Worm (Caenorhabditis elegans) whole organism, early embryonic: ENCODE results near the gene msp-142.

Source experiments
- B0310.2 ChIP-seq: sonication (generic microtip); optimal IDR thresholded peaks from 2 replicates; lab custom pipeline; 2016; ENCODE audit warnings: mild to moderate bottlenecking, missing genetic modification characterization, missing compliant biosample characterization
- ama-1 ChIP-seq: fragments of 150-350 bp; optimal IDR thresholded peaks from 2 replicates; lab custom pipeline; 2014
- ceh-13 ChIP-seq: fragments of 200-800 bp; sonication (Bioruptor generic); optimal IDR thresholded peaks from 2 replicates; lab custom pipeline; 2018; ENCODE audit warnings: mild to moderate bottlenecking, missing genetic modification characterization, missing compliant biosample characterization
- ets-7 ChIP-seq: sonication (generic microtip); optimal IDR thresholded peaks from 2 replicates; lab custom pipeline; 2016; ENCODE audit warnings: missing genotype, missing genetic modification characterization, missing compliant biosample characterization
- flt-1 ChIP-seq: fragments of 200-800 bp; sonication (Bioruptor generic); IDR thresholded peaks from 2 replicates; pipeline ENCODE4 v1.3.6; 2022; ENCODE audit warnings: missing genetic modification characterization, missing compliant biosample characterization
- hmg-4 ChIP-seq: fragments of 200-800 bp; sonication (Bioruptor generic); optimal IDR thresholded peaks from 2 replicates; lab custom pipeline; 2018; ENCODE audit warnings: mild to moderate bottlenecking, missing genetic modification characterization, missing compliant biosample characterization
- hnd-1 ChIP-seq: sonication (generic microtip); optimal IDR thresholded peaks from 2 replicates; lab custom pipeline; 2016; ENCODE audit warnings: missing genetic modification characterization, missing compliant biosample characterization
- scrt-1 ChIP-seq: fragments of 200-800 bp; sonication (Bioruptor generic); IDR thresholded peaks from 2 replicates; pipeline ENCODE4 v1.3.6; 2022; ENCODE audit warnings: missing genetic modification characterization, missing compliant biosample characterization
- tbx-37 ChIP-seq: fragments of 200-800 bp; sonication (Bioruptor generic); conservative IDR thresholded peaks from 2 replicates; pipeline ENCODE4 v1.3.6; 2022; ENCODE audit warnings: missing genetic modification reagents, missing genetic modification characterization, missing compliant biosample characterization

ce11 chrII:5797348-5797977, at the start of gene msp-142, which contains the start of gene msp-63:
- TF ChIP-seq ets-7 (no peak), scrt-1 (GFP tag; lab: Robert Waterston, UW) (no peak), tbx-37 (no peak), hmg-4 (GFP tag; lab: Kevin White, UChicago) (no peak), hnd-1 (tag; lab: Kevin White, UChicago) (no peak), ama-1 (no peak), ceh-13 (no peak), B0310.2 (tag; lab: Kevin White, UChicago) (no peak), flt-1 (GFP tag; lab: Robert Waterston, UW) (no peak)
